Worm (Caenorhabditis elegans) whole organism, mixed stage, embryonic: Measurements from ENCODE around the gene nep-20.

Source experiments
- ces-1 ChIP-seq: fragments of 150-350 bp; optimal IDR thresholded peaks from 2 replicates; lab custom pipeline; 2014; ENCODE audit warnings: missing biosample characterization, missing genetic modification reagents, missing genetic modification characterization
- elt-3 ChIP-seq: fragments of 150-350 bp; optimal IDR thresholded peaks from 2 replicates; lab custom pipeline; 2014; ENCODE audit warnings: missing biosample characterization, missing genetic modification characterization
- lin-13 ChIP-seq: fragments of 150-350 bp; optimal IDR thresholded peaks from 2 replicates; lab custom pipeline; 2014; ENCODE audit warnings: missing biosample characterization, missing genetic modification characterization
- nhr-76 ChIP-seq: sonication (generic microtip); optimal IDR thresholded peaks from 2 replicates; lab custom pipeline; 2017; ENCODE audit warnings: missing biosample characterization, missing genetic modification characterization
- pha-4 ChIP-seq: fragments of 150-350 bp; optimal IDR thresholded peaks from 2 replicates; lab custom pipeline; 2018; ENCODE audit warnings: missing biosample characterization, missing genetic modification reagents, missing genetic modification characterization
- sem-2 ChIP-seq: fragments of 200-800 bp; sonication (Bioruptor generic); optimal IDR thresholded peaks from 2 replicates; lab custom pipeline; 2018; ENCODE audit warnings: mild to moderate bottlenecking, missing genetic modification characterization, missing compliant biosample characterization
- sptf-1 ChIP-seq: sonication (generic microtip); optimal IDR thresholded peaks from 2 replicates; lab custom pipeline; 2017; ENCODE audit warnings: mild to moderate bottlenecking, missing genetic modification characterization, moderate library complexity, missing compliant biosample characterization
- unc-39 ChIP-seq: fragments of 150-350 bp; optimal IDR thresholded peaks from 2 replicates; lab custom pipeline; 2014; ENCODE audit warnings: missing biosample characterization, missing genetic modification characterization
- zip-8 ChIP-seq: fragments of 150-350 bp; optimal IDR thresholded peaks from 2 replicates; lab custom pipeline; 2014; ENCODE audit warnings: missing biosample characterization, missing genetic modification characterization

DNA sequence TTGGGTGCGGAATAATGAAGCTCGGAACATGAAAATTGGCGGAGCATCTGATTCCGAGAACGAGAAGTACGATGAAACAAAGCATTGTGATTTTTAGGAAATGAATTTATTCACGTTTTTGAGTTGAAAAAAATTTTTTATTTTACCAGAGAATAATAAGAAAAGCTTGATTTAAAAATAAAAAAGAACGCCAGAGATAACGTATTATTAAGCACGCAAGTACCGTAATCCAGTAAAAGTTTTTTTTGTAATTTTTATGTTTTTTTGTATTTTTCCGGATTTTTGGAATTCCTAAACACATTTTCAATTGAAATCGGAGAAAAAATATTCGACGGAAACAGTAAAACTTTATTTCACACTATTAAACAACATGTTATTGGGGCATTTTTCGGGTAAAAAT, 47.8 kb upstream of the nep-20 start, which contains the start of gene C16C8.22:
- TF ChIP-seq unc-39 (tag; lab: Kevin White, UChicago) = no peak
- TF ChIP-seq nhr-76 (tag; lab: Kevin White, UChicago) = no peak
- no peak for TF ChIP-seq zip-8 (tag; lab: Kevin White, UChicago)
- no peak for TF ChIP-seq elt-3 (tag; lab: Kevin White, UChicago)
- TF ChIP-seq pha-4 (tag; lab: Kevin White, UChicago) = no peak
- no peak for TF ChIP-seq sem-2 (GFP tag; lab: Kevin White, UChicago)
- no peak for TF ChIP-seq sptf-1 (tag; lab: Kevin White, UChicago)
- no peak for TF ChIP-seq ces-1 (GFP tag; lab: Kevin White, UChicago)
- TF ChIP-seq lin-13 (tag; lab: Kevin White, UChicago) = no peak
